Worm (Caenorhabditis elegans) whole organism, young adult: ENCODE data around the gene ZK563.2.

ENCODE experiments used
- B0261.1 ChIP-seq: sonication (generic microtip); optimal IDR thresholded peaks from 2 replicates; lab custom pipeline; 2016; ENCODE audit warnings: mild to moderate bottlenecking, missing genetic modification characterization, moderate library complexity, missing compliant biosample characterization
- B0336.3 ChIP-seq: fragments of 200-800 bp; sonication (Bioruptor generic); IDR thresholded peaks from 2 replicates; pipeline ENCODE4 v1.3.6; 2022; ENCODE audit warnings: missing genetic modification characterization, missing compliant biosample characterization
- die-1 ChIP-seq: sonication (generic microtip); optimal IDR thresholded peaks from 2 replicates; lab custom pipeline; 2016; ENCODE audit warnings: missing genotype, mild to moderate bottlenecking, missing genetic modification characterization, missing compliant biosample characterization
- lsy-27 ChIP-seq: sonication (generic microtip); optimal IDR thresholded peaks from 2 replicates; lab custom pipeline; 2017; ENCODE audit warnings: missing genetic modification characterization, mild to moderate bottlenecking, missing compliant biosample characterization, antibody characterized with exemption, missing genotype, borderline replicate concordance; ENCODE audit not compliant: insufficient read depth
- nhr-80 ChIP-seq: sonication (generic microtip); optimal IDR thresholded peaks from 2 replicates; lab custom pipeline; 2016; ENCODE audit warnings: missing genetic modification characterization, missing compliant biosample characterization
- snpc-4 ChIP-seq, 5 experiments: fragments of 150-350 bp in 1 of 5; sonication (generic microtip) in 4 of 5; optimal IDR thresholded peaks; 2 replicates each; lab custom pipeline; 2014 to 2018; ENCODE audit warnings: missing genetic modification characterization in 5 of 5, missing biosample characterization in 3 of 5, antibody characterized with exemption in 2 of 5, mild to moderate bottlenecking in 2 of 5, missing compliant biosample characterization in 2 of 5, missing genotype in 2 of 5, moderate library complexity in 2 of 5, missing genetic modification reagents in 1 of 5
- unc-62 ChIP-seq: fragments of 150-350 bp; optimal IDR thresholded peaks from 2 replicates; lab custom pipeline; 2014; ENCODE audit warnings: missing biosample characterization, missing genetic modification reagents, missing genetic modification characterization

- no peak for TF ChIP-seq unc-62 (GFP tag; lab: Kevin White, UChicago)
- no peak for TF ChIP-seq snpc-4 (GFP tag; optimal IDR thresholded peaks at IDR 0.05; lab: Kevin White, UChicago)
- TF ChIP-seq snpc-4 (tag; optimal IDR thresholded peaks at IDR 0.05; lab: Kevin White, UChicago): no peak
- no peak for TF ChIP-seq B0261.1
- TF ChIP-seq nhr-80 (tag; lab: Kevin White, UChicago): no peak
- TF ChIP-seq lsy-27 (tag; lab: Kevin White, UChicago): no peak
- no peak for TF ChIP-seq B0336.3 (GFP tag; lab: Robert Waterston, UW)
- no peak for TF ChIP-seq die-1 (tag; lab: Kevin White, UChicago)
These were observed 31.2 kb downstream of the ZK563.2 start, which contains the start of gene cht-1 for ce11 chrX:3399917-3400316.
